Worm (Caenorhabditis elegans) whole organism, young adult: ENCODE measurements around the gene Y69A2AR.46.
A peak's percentile ranks its signal among the peaks of the same experiment; 100 is the strongest.

Source experiments
- B0019.2 ChIP-seq: fragments of 200-800 bp; sonication (Bioruptor generic); conservative IDR thresholded peaks from 2 replicates; pipeline ENCODE4 v1.3.6; 2022; ENCODE audit warnings: missing genetic modification reagents, missing genetic modification characterization, missing compliant biosample characterization
- B0035.1 ChIP-seq: sonication (generic microtip); optimal IDR thresholded peaks from 2 replicates; lab custom pipeline; 2016; ENCODE audit warnings: missing genetic modification characterization, mild to moderate bottlenecking, missing compliant biosample characterization, missing genotype, missing genetic modification reagents
- D2030.7 ChIP-seq: fragments of 200-800 bp; sonication (Bioruptor generic); IDR thresholded peaks from 2 replicates; pipeline ENCODE4 v1.3.6; 2022; ENCODE audit warnings: missing genetic modification reagents, missing genetic modification characterization, missing compliant biosample characterization
- F10E7.11 ChIP-seq: sonication (generic microtip); optimal IDR thresholded peaks from 2 replicates; lab custom pipeline; 2017; ENCODE audit warnings: mild to moderate bottlenecking, missing genetic modification characterization, moderate library complexity, missing compliant biosample characterization
- F49E8.2 ChIP-seq: sonication (generic microtip); optimal IDR thresholded peaks from 3 replicates; lab custom pipeline; 2017; ENCODE audit warnings: missing genetic modification characterization, mild to moderate bottlenecking, missing compliant biosample characterization, antibody characterized with exemption, moderate library complexity; ENCODE audit not compliant: insufficient read depth
- F55B11.4 ChIP-seq: sonication (generic microtip); optimal IDR thresholded peaks from 2 replicates; lab custom pipeline; 2016; ENCODE audit warnings: missing compliant biosample characterization, missing genetic modification characterization, borderline replicate concordance; ENCODE audit not compliant: insufficient read depth
- T26A5.8 ChIP-seq: sonication (generic microtip); optimal IDR thresholded peaks from 2 replicates; lab custom pipeline; 2016; ENCODE audit warnings: missing genetic modification characterization, missing compliant biosample characterization
- Y53G8AR.9 ChIP-seq: fragments of 200-800 bp; sonication (Bioruptor generic); conservative IDR thresholded peaks from 2 replicates; pipeline ENCODE4 v1.3.6; 2022; ENCODE audit warnings: missing genetic modification reagents, missing genetic modification characterization, missing compliant biosample characterization
- Y67H2A.10 ChIP-seq: fragments of 200-800 bp; sonication (Bioruptor generic); conservative IDR thresholded peaks from 2 replicates; pipeline ENCODE4 v1.3.6; 2022; ENCODE audit warnings: missing genetic modification reagents, missing genetic modification characterization, missing compliant biosample characterization
- Y95B8A.8 ChIP-seq: fragments of 200-800 bp; sonication (Bioruptor generic); IDR thresholded peaks from 2 replicates; pipeline ENCODE4 v1.3.6; 2022; ENCODE audit warnings: missing genetic modification reagents, missing genetic modification characterization, missing compliant biosample characterization
- ama-1 ChIP-seq, 3 experiments: fragments of 150-350 bp in 1 of 3; sonication (generic microtip) in 2 of 3; optimal IDR thresholded peaks; 2 replicates each; lab custom pipeline; 2014 to 2018; ENCODE audit warnings: missing biosample characterization in 2 of 3, missing genetic modification characterization in 2 of 3, missing genetic modification reagents in 2 of 3
- atf-7 ChIP-seq: sonication (generic microtip); optimal IDR thresholded peaks from 2 replicates; lab custom pipeline; 2017; ENCODE audit warnings: mild to moderate bottlenecking, missing genetic modification characterization, missing compliant biosample characterization
- bed-2 ChIP-seq: fragments of 200-800 bp; sonication (Bioruptor generic); IDR thresholded peaks from 2 replicates; pipeline ENCODE4 v1.3.6; 2022; ENCODE audit warnings: missing genetic modification reagents, missing genetic modification characterization, missing compliant biosample characterization
- ccch-3 ChIP-seq: fragments of 200-800 bp; sonication (Bioruptor generic); optimal IDR thresholded peaks from 2 replicates; lab custom pipeline; 2018; ENCODE audit warnings: mild to moderate bottlenecking, missing genetic modification characterization, missing compliant biosample characterization
- cebp-2 ChIP-seq: fragments of 200-800 bp; sonication (Bioruptor generic); IDR thresholded peaks from 2 replicates; pipeline ENCODE4 v1.3.6; 2022; ENCODE audit warnings: missing genetic modification characterization, missing compliant biosample characterization
- ceh-79 ChIP-seq: sonication (generic microtip); optimal IDR thresholded peaks from 2 replicates; lab custom pipeline; 2017; ENCODE audit warnings: mild to moderate bottlenecking, missing genetic modification characterization, missing compliant biosample characterization
- ceh-91 ChIP-seq: fragments of 200-800 bp; sonication (Bioruptor generic); IDR thresholded peaks from 2 replicates; pipeline ENCODE4 v1.3.6; 2022; ENCODE audit warnings: missing genetic modification reagents, missing genetic modification characterization, missing compliant biosample characterization
- die-1 ChIP-seq: sonication (generic microtip); optimal IDR thresholded peaks from 2 replicates; lab custom pipeline; 2016; ENCODE audit warnings: missing genotype, mild to moderate bottlenecking, missing genetic modification characterization, missing compliant biosample characterization
- egl-18 ChIP-seq: fragments of 200-800 bp; sonication (Bioruptor generic); IDR thresholded peaks from 2 replicates; pipeline ENCODE4 v1.3.6; 2022; ENCODE audit warnings: missing genetic modification reagents, missing genetic modification characterization, missing compliant biosample characterization
- ekl-4 ChIP-seq: fragments of 200-800 bp; sonication (Bioruptor generic); IDR thresholded peaks from 2 replicates; pipeline ENCODE4 v1.3.6; 2022; ENCODE audit warnings: missing genetic modification reagents, missing genetic modification characterization, missing compliant biosample characterization
- fkh-3 ChIP-seq: sonication (generic microtip); optimal IDR thresholded peaks from 2 replicates; lab custom pipeline; 2016; ENCODE audit warnings: mild to moderate bottlenecking, missing genetic modification characterization, missing compliant biosample characterization
- gei-17 ChIP-seq: fragments of 200-800 bp; sonication (Bioruptor generic); optimal IDR thresholded peaks from 2 replicates; lab custom pipeline; 2018; ENCODE audit warnings: mild to moderate bottlenecking, missing genetic modification characterization, missing compliant biosample characterization
- hlh-26 ChIP-seq: fragments of 200-800 bp; sonication (Bioruptor generic); conservative IDR thresholded peaks from 2 replicates; pipeline ENCODE4 v1.3.6; 2022; ENCODE audit warnings: missing genetic modification reagents, missing genetic modification characterization, missing compliant biosample characterization
- let-607 ChIP-seq, 2 experiments: fragments of 200-800 bp in 1 of 2; sonication (Bioruptor generic) in 1 of 2; sonication (generic microtip) in 1 of 2; optimal IDR thresholded peaks; 2 replicates each; lab custom pipeline; 2016 to 2018; ENCODE audit warnings: mild to moderate bottlenecking in 2 of 2, missing compliant biosample characterization in 2 of 2, missing genetic modification characterization in 2 of 2, moderate library complexity in 2 of 2, missing genotype in 1 of 2
- lin-26 ChIP-seq: fragments of 200-800 bp; sonication (Bioruptor generic); IDR thresholded peaks from 2 replicates; pipeline ENCODE4 v1.3.6; 2022; ENCODE audit warnings: missing genetic modification reagents, missing genetic modification characterization, missing compliant biosample characterization
- lin-40 ChIP-seq: sonication (generic microtip); optimal IDR thresholded peaks from 2 replicates; lab custom pipeline; 2016; ENCODE audit warnings: missing genetic modification characterization, mild to moderate bottlenecking, missing compliant biosample characterization, missing genotype, missing genetic modification reagents
- lir-1 ChIP-seq: fragments of 200-800 bp; sonication (Bioruptor generic); conservative IDR thresholded peaks from 2 replicates; pipeline ENCODE4 v1.3.6; 2022; ENCODE audit warnings: missing genetic modification reagents, missing genetic modification characterization, missing compliant biosample characterization
- lsy-27 ChIP-seq: sonication (generic microtip); optimal IDR thresholded peaks from 2 replicates; lab custom pipeline; 2017; ENCODE audit warnings: missing genetic modification characterization, mild to moderate bottlenecking, missing compliant biosample characterization, antibody characterized with exemption, missing genotype, borderline replicate concordance; ENCODE audit not compliant: insufficient read depth
- madf-3 ChIP-seq: fragments of 200-800 bp; sonication (Bioruptor generic); IDR thresholded peaks from 2 replicates; pipeline ENCODE4 v1.3.6; 2022; ENCODE audit warnings: missing genetic modification reagents, missing genetic modification characterization, missing compliant biosample characterization
- mes-4 ChIP-seq: sonication (generic microtip); optimal IDR thresholded peaks from 2 replicates; lab custom pipeline; 2016; ENCODE audit warnings: missing genotype, missing genetic modification characterization, missing compliant biosample characterization
- mxl-1 ChIP-seq: sonication (generic microtip); optimal IDR thresholded peaks from 2 replicates; lab custom pipeline; 2016; ENCODE audit warnings: missing genetic modification characterization, missing compliant biosample characterization
- pbrm-1 ChIP-seq: fragments of 200-800 bp; sonication (Bioruptor generic); IDR thresholded peaks from 2 replicates; pipeline ENCODE4 v1.3.6; 2022; ENCODE audit warnings: missing genetic modification reagents, missing genetic modification characterization, missing compliant biosample characterization
- rpc-1 ChIP-seq, 2 experiments: fragments of 150-350 bp in 1 of 2; sonication (generic microtip) in 1 of 2; optimal IDR thresholded peaks; 2 replicates each; lab custom pipeline; 2014 to 2018; ENCODE audit warnings: missing biosample characterization in 1 of 2, missing genetic modification characterization in 1 of 2, missing genetic modification reagents in 1 of 2, missing genotype in 1 of 2
- sdz-38 ChIP-seq: sonication (generic microtip); optimal IDR thresholded peaks from 2 replicates; lab custom pipeline; 2016; ENCODE audit warnings: missing genotype, missing genetic modification characterization, missing compliant biosample characterization
- snpc-1.1 ChIP-seq: sonication (generic microtip); optimal IDR thresholded peaks from 2 replicates; lab custom pipeline; 2017; ENCODE audit warnings: missing genetic modification characterization, mild to moderate bottlenecking, missing compliant biosample characterization, antibody characterized with exemption, moderate library complexity, missing genotype, missing genetic modification reagents; ENCODE audit not compliant: insufficient read depth
- somi-1 ChIP-seq: fragments of 200-800 bp; sonication (Bioruptor generic); optimal IDR thresholded peaks from 2 replicates; lab custom pipeline; 2018; ENCODE audit warnings: mild to moderate bottlenecking, missing genetic modification characterization, missing compliant biosample characterization
- sptf-2 ChIP-seq: fragments of 200-800 bp; sonication (Bioruptor generic); optimal IDR thresholded peaks from 2 replicates; lab custom pipeline; 2018; ENCODE audit warnings: mild to moderate bottlenecking, missing genetic modification characterization, missing compliant biosample characterization
- tbx-9 ChIP-seq: sonication (generic microtip); optimal IDR thresholded peaks from 2 replicates; lab custom pipeline; 2016; ENCODE audit warnings: borderline replicate concordance, missing genetic modification characterization, inconsistent platforms, missing compliant biosample characterization
- unc-62 ChIP-seq: fragments of 150-350 bp; optimal IDR thresholded peaks from 2 replicates; lab custom pipeline; 2014; ENCODE audit warnings: missing biosample characterization, missing genetic modification reagents, missing genetic modification characterization
- zim-3 ChIP-seq: sonication (generic microtip); optimal IDR thresholded peaks from 2 replicates; lab custom pipeline; 2017; ENCODE audit warnings: mild to moderate bottlenecking, missing genetic modification characterization, moderate library complexity, missing compliant biosample characterization
- ztf-18 ChIP-seq: sonication (generic microtip); optimal IDR thresholded peaks from 2 replicates; lab custom pipeline; 2016; ENCODE audit warnings: missing genotype, mild to moderate bottlenecking, missing genetic modification characterization, missing compliant biosample characterization
- ztf-22 ChIP-seq: fragments of 200-800 bp; sonication (Bioruptor generic); optimal IDR thresholded peaks from 2 replicates; lab custom pipeline; 2018; ENCODE audit warnings: mild to moderate bottlenecking, missing genetic modification characterization, moderate library complexity, missing compliant biosample characterization
- ztf-28 ChIP-seq: fragments of 200-800 bp; sonication (Bioruptor generic); IDR thresholded peaks from 2 replicates; pipeline ENCODE4 v1.3.6; 2022; ENCODE audit warnings: missing genetic modification reagents, missing genetic modification characterization, missing compliant biosample characterization
- ztf-6 ChIP-seq: fragments of 200-800 bp; sonication (Bioruptor generic); IDR thresholded peaks from 2 replicates; pipeline ENCODE4 v1.3.6; 2022; ENCODE audit warnings: missing genetic modification reagents, missing genetic modification characterization, missing compliant biosample characterization

Gene Y69A2AR.46

ce11 chrIV:2581483-2581882 is 20.0 kb downstream of the Y69A2AR.46 start, which contains the start of gene nhr-242:
Gene nhr-242, minus strand, starts transcription at chrIV:2581583.
- TF ChIP-seq F55B11.4 = no peak
- no peak for TF ChIP-seq atf-7
- TF ChIP-seq T26A5.8 = no peak
- TF ChIP-seq ceh-79 (tag; lab: Kevin White, UChicago) = no peak
- TF ChIP-seq unc-62 = no peak
- no peak for TF ChIP-seq Y67H2A.10
- TF ChIP-seq B0019.2 (GFP tag; lab: Robert Waterston, UW) = no peak
- TF ChIP-seq snpc-1.1 (tag; lab: Kevin White, UChicago) = no peak
- TF ChIP-seq F49E8.2 (tag; lab: Kevin White, UChicago) = no peak
- TF ChIP-seq ceh-91 = no peak
- TF ChIP-seq sdz-38 (tag; lab: Kevin White, UChicago) = no peak
- no peak for TF ChIP-seq mes-4 (tag; lab: Kevin White, UChicago)
- TF ChIP-seq pbrm-1 (GFP tag; lab: Robert Waterston, UW) = no peak

DNA sequence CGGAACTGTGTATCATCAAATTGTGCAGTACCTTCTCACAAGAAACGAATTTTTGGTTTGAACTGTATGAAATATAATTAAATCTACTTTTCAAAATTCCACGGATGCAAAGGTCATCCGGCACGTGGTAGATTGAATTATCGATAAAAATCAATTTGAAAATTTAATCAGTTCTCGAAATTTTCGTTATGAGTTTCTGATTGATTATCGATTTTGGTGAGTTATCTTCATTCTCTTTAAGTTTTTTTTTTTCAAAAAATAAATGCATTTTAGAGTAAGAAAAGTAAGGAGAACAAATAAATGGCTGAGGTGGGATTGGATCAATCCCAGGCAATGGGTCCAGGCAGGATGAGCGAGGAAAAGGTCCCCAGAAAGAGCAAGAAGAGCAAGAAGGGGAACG is 36.0 kb downstream of the Y69A2AR.46 start, which contains the start of gene Y69A2AR.47:
Y69A2AR.47 (plus strand) TSS at position 301 of the 400 bp plus-strand sequence.
- TF ChIP-seq zim-3 (tag; lab: Kevin White, UChicago) = no peak
- no peak for TF ChIP-seq F10E7.11 (tag; lab: Kevin White, UChicago)
- TF ChIP-seq lir-1 (GFP tag; lab: Robert Waterston, UW) = no peak

DNA sequence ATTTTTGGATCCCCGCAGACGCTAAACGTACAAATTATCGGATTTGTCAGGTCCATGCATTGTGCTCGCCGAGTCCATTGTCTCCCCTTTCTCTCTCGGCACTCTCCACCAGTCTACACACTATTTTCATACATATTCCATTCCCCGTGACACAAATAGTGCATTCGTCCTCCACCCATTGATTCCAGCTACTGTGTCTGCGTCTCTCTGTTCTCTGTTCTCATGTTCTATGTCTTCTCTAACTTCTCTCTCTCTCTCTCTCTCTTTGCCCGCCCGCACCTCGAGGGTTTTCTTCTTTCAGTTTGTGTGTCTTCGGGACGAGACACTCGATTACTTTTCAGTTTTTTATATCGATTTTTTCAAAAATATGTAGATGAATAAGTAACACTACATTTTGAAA is 38.2 kb downstream of the Y69A2AR.46 start:
- TF ChIP-seq sptf-2 (GFP tag; lab: Kevin White, UChicago) = no peak
- no peak for TF ChIP-seq bed-2 (GFP tag; lab: Robert Waterston, UW)
- no peak for TF ChIP-seq let-607 (tag; optimal IDR thresholded peaks at IDR 0.05; lab: Kevin White, UChicago)
- TF ChIP-seq lsy-27 (tag; lab: Kevin White, UChicago) = no peak
- no peak for TF ChIP-seq D2030.7 (GFP tag; lab: Robert Waterston, UW)
- TF ChIP-seq ztf-18 (tag; lab: Kevin White, UChicago) = peak; percentile 15
- peak; percentile 44 for TF ChIP-seq somi-1 (GFP tag; lab: Kevin White, UChicago)
- no peak for TF ChIP-seq Y95B8A.8 (GFP tag; lab: Robert Waterston, UW)
- TF ChIP-seq mxl-1 (tag; lab: Kevin White, UChicago) = no peak
- TF ChIP-seq madf-3 (GFP tag; lab: Robert Waterston, UW) = no peak
- TF ChIP-seq tbx-9 = no peak
- TF ChIP-seq ceh-91 = no peak
- no peak for TF ChIP-seq rpc-1 (optimal IDR thresholded peaks at IDR 0.05; lab: Kevin White, UChicago)
- no peak for TF ChIP-seq rpc-1 (tag; optimal IDR thresholded peaks at IDR 0.05; lab: Kevin White, UChicago)
- TF ChIP-seq gei-17 (GFP tag; lab: Kevin White, UChicago) = no peak
- TF ChIP-seq cebp-2 (GFP tag; lab: Robert Waterston, UW) = no peak
- TF ChIP-seq lin-26 = 0 out of 2 replicates have a peak, but pooled peaks have one; percentile 37
- no peak for TF ChIP-seq hlh-26 (GFP tag; lab: Robert Waterston, UW)
- no peak for TF ChIP-seq Y67H2A.10
- peak; percentile 78 for TF ChIP-seq ama-1 (optimal IDR thresholded peaks at IDR 0.05; lab: Kevin White, UChicago)
- TF ChIP-seq ama-1 (GFP tag; optimal IDR thresholded peaks at IDR 0.05; lab: Kevin White, UChicago) = no peak
- 0 out of 2 replicates have a peak, but pooled peaks have one; percentile 45 for TF ChIP-seq ekl-4 (GFP tag; lab: Robert Waterston, UW)
- TF ChIP-seq mes-4 (tag; lab: Kevin White, UChicago) = no peak
- TF ChIP-seq ztf-28 = no peak
- no peak for TF ChIP-seq zim-3 (tag; lab: Kevin White, UChicago)
- TF ChIP-seq lin-40 (tag; lab: Kevin White, UChicago) = peak; percentile 73
- TF ChIP-seq ztf-22 (GFP tag; lab: Kevin White, UChicago) = no peak
- TF ChIP-seq F10E7.11 (tag; lab: Kevin White, UChicago) = no peak
- TF ChIP-seq fkh-3 (tag; lab: Kevin White, UChicago) = no peak
- no peak for TF ChIP-seq egl-18 (GFP tag; lab: Robert Waterston, UW)
- TF ChIP-seq ztf-6 (GFP tag; lab: Robert Waterston, UW) = no peak
- TF ChIP-seq die-1 (tag; lab: Kevin White, UChicago) = no peak
- peak; percentile 76 for TF ChIP-seq pbrm-1 (GFP tag; lab: Robert Waterston, UW)
- TF ChIP-seq Y53G8AR.9 (GFP tag; lab: Robert Waterston, UW) = no peak
- no peak for TF ChIP-seq B0035.1 (tag; lab: Kevin White, UChicago)
- no peak for TF ChIP-seq ccch-3 (GFP tag; lab: Kevin White, UChicago)
